Fruit fly (Drosophila melanogaster): ENCODE data around the gene GluRIIA.

Gene GluRIIA

dm6 chr2L:5542944-5543515 lies 11.8 kb upstream of the GluRIIA start (continued):
- TF ChIP-seq CG16779 (GFP tag; IDR thresholded peaks at IDR 0.05) (peak; percentile 70; the same call in 1 of the 2 replicates), croc (GFP tag; conservative IDR thresholded peaks at IDR 0.05) (no peak), ro (GFP tag; IDR thresholded peaks at IDR 0.05) (no peak), mld (GFP tag; IDR thresholded peaks at IDR 0.05; ENCODE audit: partially characterized antibody) (no peak)

dm6 chr2L:5546207-5546517 lies 8.7 kb upstream of the GluRIIA start:
- TF ChIP-seq Oaz (GFP tag; IDR thresholded peaks at IDR 0.05) = 0 out of 2 replicates have a peak, but pooled peaks have one; percentile 37
- TF ChIP-seq sr (GFP tag; IDR thresholded peaks at IDR 0.05) = peak; percentile 58; the same call in 1 of the 3 replicates
- peak; percentile 22 for TF ChIP-seq HLH54F (GFP tag; optimal IDR thresholded peaks at IDR 0.05)
- no peak for TF ChIP-seq gsb-n (tag; optimal IDR thresholded peaks at IDR 0.05)
- peak in 1 of 2 experiments; percentile 52 for TF ChIP-seq bsh (GFP tag; optimal IDR thresholded peaks at IDR 0.05)
- peak; percentile 85 for TF ChIP-seq CG4360 (GFP tag; IDR thresholded peaks at IDR 0.05)
- TF ChIP-seq CG12769 (tag; optimal IDR thresholded peaks at IDR 0.05) = peak; percentile 5
- no peak for TF ChIP-seq Poxn (GFP tag; IDR thresholded peaks at IDR 0.05)
- no peak for TF ChIP-seq CG6175 (GFP tag; IDR thresholded peaks at IDR 0.05)

- TF ChIP-seq sug (tag; optimal IDR thresholded peaks at IDR 0.05) = peak; percentile 66
- TF ChIP-seq phol (tag; optimal IDR thresholded peaks at IDR 0.05) = peak; percentile 89
- peak; percentile 61 for TF ChIP-seq CG11723 (GFP tag; optimal IDR thresholded peaks at IDR 0.05)
- peak; percentile 75 for TF ChIP-seq cg (GFP tag; optimal IDR thresholded peaks at IDR 0.05)
- TF ChIP-seq Poxn (GFP tag; IDR thresholded peaks at IDR 0.05) = peak; percentile 28; the same call in 1 of the 2 replicates
- TF ChIP-seq unc-4 (GFP tag; IDR thresholded peaks at IDR 0.05; ENCODE audit: partially characterized antibody) = 0 out of 2 replicates have a peak, but pooled peaks have one; percentile 43
- no peak for TF ChIP-seq gt (GFP tag; IDR thresholded peaks at IDR 0.05)
- no peak for TF ChIP-seq vfl (GFP tag; optimal IDR thresholded peaks at IDR 0.05)
- TF ChIP-seq prd (optimal IDR thresholded peaks at IDR 0.05) = no peak
- TF ChIP-seq prd (GFP tag; IDR thresholded peaks at IDR 0.05) = peak; percentile 79
- peak; percentile 49; the same call in 1 of the 2 replicates for TF ChIP-seq dati (GFP tag; IDR thresholded peaks at IDR 0.05)
- TF ChIP-seq h (optimal IDR thresholded peaks at IDR 0.05) = no peak
- TF ChIP-seq CG15479 (GFP tag; optimal IDR thresholded peaks at IDR 0.05) = no peak
- TF ChIP-seq CG2120 (GFP tag; optimal IDR thresholded peaks at IDR 0.05) = peak; percentile 12
- TF ChIP-seq CG2875 (GFP tag; optimal IDR thresholded peaks at IDR 0.05) = peak; percentile 77
- no peak for TF ChIP-seq Ets65A (GFP tag)
- TF ChIP-seq CG15696 (tag; optimal IDR thresholded peaks at IDR 0.05) = peak; percentile 58
- TF ChIP-seq Adf1 (GFP tag; IDR thresholded peaks at IDR 0.05) = peak; percentile 16; the same call in 1 of the 2 replicates
- TF ChIP-seq Side (GFP tag; optimal IDR thresholded peaks at IDR 0.05) = no peak
- no peak for TF ChIP-seq CG4707 (GFP tag; optimal IDR thresholded peaks at IDR 0.05)
- TF ChIP-seq Fer2 (tag; optimal IDR thresholded peaks at IDR 0.05) = peak; percentile 74
- TF ChIP-seq CG31441 (GFP tag; IDR thresholded peaks at IDR 0.05) = peak; percentile 92
- TF ChIP-seq CG7357 (GFP tag; IDR thresholded peaks at IDR 0.05) = no peak; the same call in 2 of the 3 replicates
- peak; percentile 12 for TF ChIP-seq CTCF (GFP tag; optimal IDR thresholded peaks at IDR 0.05)
- peak; percentile 53 for TF ChIP-seq CG12155 (GFP tag; optimal IDR thresholded peaks at IDR 0.05)
- TF ChIP-seq yki (optimal IDR thresholded peaks at IDR 0.05) = no peak
- peak; percentile 80 for TF ChIP-seq CG1233 (GFP tag; optimal IDR thresholded peaks at IDR 0.05)
- TF ChIP-seq GATAe (GFP tag; conservative IDR thresholded peaks at IDR 0.05) = no peak
- TF ChIP-seq CG1024 (GFP tag; IDR thresholded peaks at IDR 0.05) = peak; percentile 56
- TF ChIP-seq CG18764 (GFP tag; optimal IDR thresholded peaks at IDR 0.05) = peak; percentile 67
- peak; percentile 85 for TF ChIP-seq CG6254 (GFP tag; optimal IDR thresholded peaks at IDR 0.05)
- TF ChIP-seq CG16815 (GFP tag; optimal IDR thresholded peaks at IDR 0.05) = peak; percentile 18
- peak; percentile 66 for TF ChIP-seq CG17328 (GFP tag; IDR thresholded peaks at IDR 0.05)
- TF ChIP-seq ap (GFP tag; IDR thresholded peaks at IDR 0.05) = no peak
- TF ChIP-seq nerfin-1 (tag; optimal IDR thresholded peaks at IDR 0.05) = peak; percentile 85
- TF ChIP-seq stwl (tag; optimal IDR thresholded peaks at IDR 0.05) = peak; percentile 88
These were observed 8.2 kb upstream of the GluRIIA start, which contains the start of gene Oscillin for dm6 chr2L:5546518-5547287. TSS of gene Oscillin (plus strand) at chr2L:5547086.
